Worm (Caenorhabditis elegans) whole organism, L2 larva: ENCODE results near the gene cdgs-1.

Experiments
- C34F6.9 ChIP-seq: fragments of 150-350 bp; optimal IDR thresholded peaks from 2 replicates; lab custom pipeline; 2014; ENCODE audit warnings: missing biosample characterization, missing genetic modification characterization
- F13H6.1 ChIP-seq: sonication (generic microtip); optimal IDR thresholded peaks from 2 replicates; lab custom pipeline; 2016; ENCODE audit warnings: missing genetic modification characterization, missing compliant biosample characterization
- Y55F3AM.14 ChIP-seq: fragments of 200-800 bp; sonication (Bioruptor generic); optimal IDR thresholded peaks from 2 replicates; lab custom pipeline; 2018; ENCODE audit warnings: mild to moderate bottlenecking, missing genetic modification characterization, missing compliant biosample characterization
- aly-2 ChIP-seq: fragments of 150-350 bp; optimal IDR thresholded peaks from 2 replicates; lab custom pipeline; 2014; ENCODE audit warnings: missing biosample characterization, missing genetic modification characterization
- blmp-1 ChIP-seq: sonication (generic microtip); optimal IDR thresholded peaks from 2 replicates; lab custom pipeline; 2017; ENCODE audit warnings: missing genetic modification characterization, mild to moderate bottlenecking, missing compliant biosample characterization, antibody characterized with exemption, moderate library complexity; ENCODE audit not compliant: insufficient read depth
- ceh-82 ChIP-seq: fragments of 150-350 bp; optimal IDR thresholded peaks from 2 replicates; lab custom pipeline; 2014; ENCODE audit warnings: missing biosample characterization, missing genetic modification characterization
- crh-2 ChIP-seq: sonication (generic microtip); optimal IDR thresholded peaks from 2 replicates; lab custom pipeline; 2017; ENCODE audit warnings: missing biosample characterization, missing genetic modification characterization
- elt-1 ChIP-seq: fragments of 150-350 bp; optimal IDR thresholded peaks from 2 replicates; lab custom pipeline; 2014; ENCODE audit warnings: missing biosample characterization, missing genetic modification characterization
- fos-1 ChIP-seq: fragments of 150-350 bp; optimal IDR thresholded peaks from 2 replicates; lab custom pipeline; 2014; ENCODE audit warnings: missing biosample characterization, missing genetic modification characterization
- gmeb-1 ChIP-seq: fragments of 150-350 bp; optimal IDR thresholded peaks from 2 replicates; lab custom pipeline; 2014; ENCODE audit warnings: missing biosample characterization, missing genetic modification characterization
- lin-13 ChIP-seq: fragments of 150-350 bp; optimal IDR thresholded peaks from 2 replicates; lab custom pipeline; 2014; ENCODE audit warnings: missing biosample characterization, missing genetic modification reagents, missing genetic modification characterization
- lsy-2 ChIP-seq, 2 experiments: fragments of 150-350 bp in 1 of 2; sonication (generic microtip) in 1 of 2; optimal IDR thresholded peaks; 2 replicates each; lab custom pipeline; 2014 to 2017; ENCODE audit warnings: missing biosample characterization in 2 of 2, missing genetic modification characterization in 2 of 2
- mbf-1 ChIP-seq: sonication (generic microtip); optimal IDR thresholded peaks from 2 replicates; lab custom pipeline; 2017; ENCODE audit warnings: missing biosample characterization, missing genetic modification characterization
- mdl-1 ChIP-seq, 2 experiments: fragments of 150-350 bp in 1 of 2; sonication (generic microtip) in 1 of 2; optimal IDR thresholded peaks; 2 replicates each; lab custom pipeline; 2017; ENCODE audit warnings: missing biosample characterization in 2 of 2, missing genetic modification characterization in 2 of 2
- nhr-10 ChIP-seq: sonication (generic microtip); optimal IDR thresholded peaks from 2 replicates; lab custom pipeline; 2017; ENCODE audit warnings: missing biosample characterization, missing genetic modification characterization
- nhr-12 ChIP-seq: fragments of 150-350 bp; optimal IDR thresholded peaks from 2 replicates; lab custom pipeline; 2014; ENCODE audit warnings: missing biosample characterization, missing genetic modification characterization
- nhr-129 ChIP-seq: fragments of 150-350 bp; optimal IDR thresholded peaks from 2 replicates; lab custom pipeline; 2014; ENCODE audit warnings: missing biosample characterization, missing genetic modification characterization
- nhr-21 ChIP-seq: fragments of 150-350 bp; optimal IDR thresholded peaks from 2 replicates; lab custom pipeline; 2014; ENCODE audit warnings: missing biosample characterization, missing genetic modification characterization
- nhr-25 ChIP-seq: fragments of 150-350 bp; sonication (generic microtip); optimal IDR thresholded peaks from 3 replicates; lab custom pipeline; 2014; ENCODE audit warnings: missing biosample characterization, missing genetic modification characterization
- nhr-6 ChIP-seq: fragments of 150-350 bp; optimal IDR thresholded peaks from 2 replicates; lab custom pipeline; 2014; ENCODE audit warnings: missing biosample characterization, missing genetic modification characterization
- nhr-77 ChIP-seq: fragments of 150-350 bp; optimal IDR thresholded peaks from 2 replicates; lab custom pipeline; 2014; ENCODE audit warnings: missing biosample characterization, missing genetic modification characterization
- peb-1 ChIP-seq: fragments of 150-350 bp; optimal IDR thresholded peaks from 2 replicates; lab custom pipeline; 2014; ENCODE audit warnings: missing biosample characterization, missing genetic modification characterization
- sem-4 ChIP-seq: fragments of 150-350 bp; optimal IDR thresholded peaks from 2 replicates; lab custom pipeline; 2014; ENCODE audit warnings: missing biosample characterization, missing genetic modification reagents, missing genetic modification characterization
- sma-3 ChIP-seq: sonication (generic microtip); optimal IDR thresholded peaks from 2 replicates; lab custom pipeline; 2016; ENCODE audit warnings: missing genetic modification reagents, missing genetic modification characterization, missing compliant biosample characterization
- sma-9 ChIP-seq, 2 experiments: fragments of 150-350 bp in 1 of 2; sonication (generic microtip) in 1 of 2; optimal IDR thresholded peaks; 2 replicates each; lab custom pipeline; 2014 to 2016; ENCODE audit warnings: missing genetic modification characterization in 2 of 2, mild to moderate bottlenecking in 1 of 2, missing biosample characterization in 1 of 2, missing compliant biosample characterization in 1 of 2, missing genetic modification reagents in 1 of 2, moderate library complexity in 1 of 2
- snpc-4 ChIP-seq: fragments of 150-350 bp; optimal IDR thresholded peaks from 2 replicates; lab custom pipeline; 2014; ENCODE audit warnings: missing biosample characterization, missing genetic modification characterization
- unc-55 ChIP-seq: fragments of 150-350 bp; sonication (generic microtip); optimal IDR thresholded peaks from 3 replicates; lab custom pipeline; 2014; ENCODE audit warnings: missing biosample characterization, missing genetic modification reagents, missing genetic modification characterization
- unc-62 ChIP-seq: fragments of 150-350 bp; optimal IDR thresholded peaks from 2 replicates; lab custom pipeline; 2014; ENCODE audit warnings: missing biosample characterization, missing genetic modification reagents, missing genetic modification characterization
- zag-1 ChIP-seq: fragments of 150-350 bp; optimal IDR thresholded peaks from 2 replicates; lab custom pipeline; 2014; ENCODE audit warnings: missing biosample characterization, missing genetic modification characterization
- ztf-1 ChIP-seq: fragments of 200-800 bp; sonication (Bioruptor generic); conservative IDR thresholded peaks from 2 replicates; pipeline ENCODE4 v1.3.6; 2022; ENCODE audit warnings: missing genetic modification characterization, missing compliant biosample characterization
- ztf-11 ChIP-seq: sonication (generic microtip); optimal IDR thresholded peaks from 2 replicates; lab custom pipeline; 2017; ENCODE audit warnings: missing biosample characterization, missing genetic modification characterization
- ztf-4 ChIP-seq: fragments of 150-350 bp; optimal IDR thresholded peaks from 2 replicates; lab custom pipeline; 2014; ENCODE audit warnings: missing biosample characterization, missing genetic modification characterization

Gene cdgs-1

DNA sequence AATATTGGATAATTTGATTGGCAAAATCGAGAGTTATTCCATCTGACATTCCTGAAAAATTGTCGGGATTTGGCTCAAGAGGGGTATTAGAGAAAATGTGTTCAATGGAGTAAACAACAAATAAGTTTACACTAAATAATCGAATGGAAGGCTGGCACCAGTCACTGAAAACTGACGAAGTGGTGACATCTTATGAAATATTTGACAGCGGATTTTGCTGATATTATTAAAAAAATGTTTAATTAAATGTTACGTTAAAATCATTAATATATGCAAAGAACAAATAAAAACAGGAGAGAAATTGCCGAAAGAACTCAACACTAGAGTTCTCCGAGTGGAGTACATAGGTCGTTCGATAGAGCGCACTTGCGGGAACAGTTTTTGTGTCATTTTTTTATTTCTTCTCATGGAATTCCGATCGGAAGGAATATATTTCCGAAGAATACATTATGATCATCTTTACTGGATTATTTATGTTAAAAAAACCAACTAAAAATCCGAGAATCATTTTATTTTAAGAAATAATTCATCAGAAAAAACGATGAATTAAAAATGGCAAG, 29.9 kb downstream of the cdgs-1 start, which contains the start of gene tag-322:
TSS of gene tag-322 (minus strand) at position 51 of the 560 bp plus-strand sequence.
- TF ChIP-seq lsy-2 (tag; optimal IDR thresholded peaks at IDR 0.05; lab: Kevin White, UChicago) = peak; percentile 71 to 91
- peak; percentile 43 for TF ChIP-seq lin-13 (GFP tag; lab: Kevin White, UChicago)
- peak; percentile 47 for TF ChIP-seq nhr-6 (tag; lab: Kevin White, UChicago)
- peak; percentile 38 for TF ChIP-seq nhr-129 (tag; lab: Kevin White, UChicago)
- no peak for TF ChIP-seq mbf-1
- TF ChIP-seq nhr-21 (tag; lab: Kevin White, UChicago) = peak; percentile 56
- peak; percentile 74 for TF ChIP-seq F13H6.1 (tag; lab: Kevin White, UChicago)
- TF ChIP-seq unc-55 (GFP tag; lab: Kevin White, UChicago) = peak; percentile 77
- peak; percentile 61 for TF ChIP-seq gmeb-1
- TF ChIP-seq nhr-77 (tag; lab: Kevin White, UChicago) = peak; percentile 12
- TF ChIP-seq zag-1 (tag; lab: Kevin White, UChicago) = no peak
- no peak for TF ChIP-seq nhr-10
- no peak for TF ChIP-seq elt-1 (tag; lab: Kevin White, UChicago)
- peak; percentile 81 for TF ChIP-seq crh-2
- TF ChIP-seq blmp-1 = peak; percentile 17
- TF ChIP-seq sma-3 = peak; percentile 69
- TF ChIP-seq nhr-12 = no peak
- peak; percentile 64 for TF ChIP-seq ztf-4 (tag; lab: Kevin White, UChicago)
- TF ChIP-seq Y55F3AM.14 (GFP tag; lab: Kevin White, UChicago) = no peak
- TF ChIP-seq sem-4 (tag; lab: Kevin White, UChicago) = peak; percentile 54
- peak; percentile 48 for TF ChIP-seq fos-1 (tag; lab: Kevin White, UChicago)
- TF ChIP-seq sma-9 (GFP tag; optimal IDR thresholded peaks at IDR 0.05; lab: Kevin White, UChicago) = peak; percentile 73
- TF ChIP-seq sma-9 (tag; optimal IDR thresholded peaks at IDR 0.05; lab: Kevin White, UChicago) = no peak
- peak; percentile 77 for TF ChIP-seq nhr-25 (tag; lab: Kevin White, UChicago)
- peak; percentile 72 for TF ChIP-seq C34F6.9 (tag; lab: Kevin White, UChicago)

- no peak for TF ChIP-seq lsy-2 (tag; optimal IDR thresholded peaks at IDR 0.05; lab: Kevin White, UChicago)
- no peak for TF ChIP-seq snpc-4 (tag; lab: Kevin White, UChicago)
- no peak for TF ChIP-seq ztf-11 (tag; lab: Kevin White, UChicago)
- TF ChIP-seq fos-1 (tag; lab: Kevin White, UChicago) = peak; percentile 26
- TF ChIP-seq sma-9 (GFP tag; optimal IDR thresholded peaks at IDR 0.05; lab: Kevin White, UChicago) = peak; percentile 18
- no peak for TF ChIP-seq sma-9 (tag; optimal IDR thresholded peaks at IDR 0.05; lab: Kevin White, UChicago)
Observed at ce11 chrIV:7783801-7784411, 31.6 kb downstream of the cdgs-1 start, which contains the start of gene tag-321. Gene tag-321, minus strand, starts transcription at chrIV:7783851.

DNA sequence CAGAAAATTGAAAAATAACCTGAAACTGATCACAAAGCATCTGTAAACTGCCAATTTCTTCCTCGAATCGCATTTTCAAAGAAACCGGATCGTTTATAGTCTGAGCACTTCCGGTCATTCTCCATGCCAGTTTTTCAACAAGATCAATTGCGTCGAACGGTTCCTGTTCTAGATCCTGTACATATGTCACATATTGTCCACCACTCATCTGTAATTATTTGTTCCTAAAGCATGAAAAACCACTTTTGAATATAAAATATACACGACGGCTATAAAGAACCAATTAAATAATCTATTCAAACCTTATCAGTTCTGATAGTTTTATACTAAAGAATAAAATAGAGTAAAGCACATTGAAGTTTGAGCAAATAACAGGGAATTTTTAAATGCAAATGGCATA, 33.2 kb downstream of the cdgs-1 start, which contains the start of gene sec-10:
TSS of gene sec-10 (minus strand) at position 208 of the 400 bp plus-strand sequence.
- TF ChIP-seq fos-1 (tag; lab: Kevin White, UChicago) = peak; percentile 17
- no peak for TF ChIP-seq C34F6.9 (tag; lab: Kevin White, UChicago)

- TF ChIP-seq snpc-4 (tag; lab: Kevin White, UChicago) (no peak), mdl-1 (tag; optimal IDR thresholded peaks at IDR 0.05; lab: Kevin White, UChicago) (no peak), unc-55 (GFP tag; lab: Kevin White, UChicago) (no peak), elt-1 (tag; lab: Kevin White, UChicago) (no peak), nhr-25 (tag; lab: Kevin White, UChicago) (no peak), zag-1 (tag; lab: Kevin White, UChicago) (no peak), C34F6.9 (tag; lab: Kevin White, UChicago) (no peak), lin-13 (GFP tag; lab: Kevin White, UChicago) (no peak), peb-1 (tag; lab: Kevin White, UChicago) (no peak), unc-62 (GFP tag; lab: Kevin White, UChicago) (no peak), nhr-21 (tag; lab: Kevin White, UChicago) (no peak), mbf-1 (no peak), ceh-82 (no peak), gmeb-1 (no peak), aly-2 (tag; lab: Kevin White, UChicago) (no peak), ztf-1 (GFP tag; lab: Robert Waterston, UW) (no peak)
- TF ChIP-seq, all 48 proteins: peak for 0
Observed at ce11 chrIV:7778865-7779264, 36.7 kb downstream of the cdgs-1 start, which contains the start of gene rpap-3. Gene rpap-3, minus strand, starts transcription at chrIV:7778965.
